Worm (Caenorhabditis elegans): ENCODE results near the gene fbxb-10.
"Not testable (repeated sequence)": the region's sequence is repeated elsewhere in the genome, so short reads cannot be mapped to it uniquely, and the experiment has no call there.

fbxb-10 gene

ce11 chrII:1816053-1816452 is 2.1 kb downstream of the fbxb-10 start:
- no peak for TF ChIP-seq ref-1 (GFP tag; conservative IDR thresholded peaks at IDR 0.05)
- no peak for TF ChIP-seq ztf-29 (GFP tag; IDR thresholded peaks at IDR 0.05)
- TF ChIP-seq klf-2 (GFP tag; conservative IDR thresholded peaks at IDR 0.05), result no peak
- no peak for TF ChIP-seq flt-1 (GFP tag; IDR thresholded peaks at IDR 0.05)
- TF ChIP-seq med-1 (GFP tag; optimal IDR thresholded peaks at IDR 0.05; ENCODE audit: insufficient read depth), result no peak
- TF ChIP-seq tab-1 (GFP tag; IDR thresholded peaks at IDR 0.05), result no peak
- no peak for TF ChIP-seq cog-1 (tag; optimal IDR thresholded peaks at IDR 0.05)
- no peak for TF ChIP-seq T22C8.4 (GFP tag; IDR thresholded peaks at IDR 0.05)
- no peak for TF ChIP-seq ztf-23 (GFP tag; IDR thresholded peaks at IDR 0.05)

DNA sequence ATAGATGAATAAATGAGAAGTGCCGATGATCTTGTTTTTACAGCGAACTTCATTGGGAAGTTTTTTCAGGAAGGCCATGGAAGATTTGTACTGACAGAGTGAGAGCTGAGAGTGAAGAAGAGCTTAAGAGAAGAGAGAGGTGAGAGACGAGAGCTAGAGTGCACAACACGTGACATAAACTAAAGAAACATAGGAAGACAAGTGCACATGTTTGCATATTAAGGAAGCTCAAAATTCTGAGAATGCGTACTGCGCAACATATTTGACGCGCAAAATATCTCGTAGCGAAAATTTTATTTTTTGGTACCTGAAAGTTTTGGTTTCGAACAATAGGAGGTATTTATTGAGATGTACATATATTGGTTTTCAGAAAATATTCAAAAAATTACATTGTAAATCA is 10.0 kb downstream of the fbxb-10 start, which contains the start of gene C08F1.8:
TSS of gene C08F1.8 (minus strand) at position 101 of the 400 bp plus-strand sequence.
- no peak for TF ChIP-seq med-1 (GFP tag; optimal IDR thresholded peaks at IDR 0.05; ENCODE audit: insufficient read depth)
- no peak for TF ChIP-seq ztf-29 (GFP tag; IDR thresholded peaks at IDR 0.05)
- TF ChIP-seq cog-1 (tag; optimal IDR thresholded peaks at IDR 0.05), result no peak
- no peak for TF ChIP-seq flt-1 (GFP tag; IDR thresholded peaks at IDR 0.05)

DNA sequence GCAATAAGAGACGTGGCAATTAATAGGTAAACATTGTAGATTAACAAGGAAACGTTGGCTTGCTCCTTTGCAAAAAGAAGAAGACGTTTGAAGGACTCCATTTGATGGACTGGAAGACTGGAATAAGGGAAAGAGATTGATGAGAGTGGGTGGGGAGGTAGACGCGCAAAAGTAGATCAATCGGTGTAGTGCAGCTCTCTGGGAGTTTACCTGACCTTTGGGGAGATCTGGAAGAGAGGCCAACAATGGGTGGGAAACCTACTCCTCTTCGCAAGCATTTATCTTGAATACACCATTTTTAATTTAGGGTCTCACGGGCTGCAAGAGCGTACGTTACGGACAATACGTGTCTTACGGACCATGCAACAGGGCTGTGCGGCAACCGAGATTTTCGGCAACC is 11.8 kb downstream of the fbxb-10 start, which contains the start of gene C08F1.12:
TSS of gene C08F1.12 (minus strand) at position 101 of the 400 bp plus-strand sequence.
- no peak for TF ChIP-seq flt-1 (GFP tag; IDR thresholded peaks at IDR 0.05)

DNA sequence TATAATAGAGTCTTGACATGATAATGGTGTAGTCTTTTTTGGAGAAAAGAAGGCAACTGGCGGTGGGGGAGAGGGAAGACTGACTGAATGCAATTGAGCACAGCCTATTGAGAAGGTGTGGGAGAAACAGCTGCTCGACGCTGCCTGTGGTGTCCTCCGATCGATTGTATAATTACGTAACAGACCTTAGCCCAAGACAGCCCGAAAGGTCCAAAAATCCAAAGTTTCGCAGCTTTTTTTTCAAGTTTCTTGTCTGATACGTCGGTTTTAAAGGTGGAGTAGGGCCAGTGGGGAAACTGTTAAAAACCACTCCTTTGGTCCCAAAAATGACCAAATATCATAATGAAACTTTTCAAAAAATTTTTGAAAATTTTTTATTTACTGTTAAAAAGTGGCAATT is 30.1 kb downstream of the fbxb-10 start, which contains the start of the genes C08F1.6 and fbxb-13:
TSS of gene C08F1.6 (minus strand) at position 101 of the 400 bp plus-strand sequence.
TSS of gene fbxb-13 (plus strand) at position 191 of the 400 bp plus-strand sequence.
- TF ChIP-seq cog-1 (tag; optimal IDR thresholded peaks at IDR 0.05) (no peak), med-1 (GFP tag; optimal IDR thresholded peaks at IDR 0.05; ENCODE audit: insufficient read depth) (no peak), ref-1 (GFP tag; conservative IDR thresholded peaks at IDR 0.05) (no peak), tab-1 (GFP tag; IDR thresholded peaks at IDR 0.05) (no peak), flt-1 (GFP tag; IDR thresholded peaks at IDR 0.05) (no peak), ztf-29 (GFP tag; IDR thresholded peaks at IDR 0.05) (no peak), klf-2 (GFP tag; conservative IDR thresholded peaks at IDR 0.05) (no peak), T22C8.4 (GFP tag; IDR thresholded peaks at IDR 0.05) (no peak), ztf-23 (GFP tag; IDR thresholded peaks at IDR 0.05) (no peak)

DNA sequence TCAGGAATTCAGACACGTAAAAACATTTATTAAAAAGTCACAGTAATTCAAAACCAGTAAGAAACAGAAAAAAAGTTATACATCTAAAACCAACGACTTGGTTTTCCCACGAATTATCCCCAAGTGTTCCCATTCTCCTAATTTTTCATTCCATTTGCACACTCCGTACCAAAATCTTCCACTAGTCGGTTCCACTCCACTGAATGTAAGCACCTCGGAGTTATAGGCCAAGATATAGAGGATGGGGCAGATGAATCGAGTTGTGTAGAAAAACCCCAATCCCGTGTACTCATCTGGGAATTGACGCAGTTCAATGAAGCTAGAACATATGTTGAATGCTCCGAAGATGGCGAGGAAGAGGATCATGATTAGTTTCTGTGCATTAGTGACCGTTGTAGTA is 31.0 kb downstream of the fbxb-10 start:
- TF ChIP-seq flt-1 (GFP tag; IDR thresholded peaks at IDR 0.05), result no peak

DNA sequence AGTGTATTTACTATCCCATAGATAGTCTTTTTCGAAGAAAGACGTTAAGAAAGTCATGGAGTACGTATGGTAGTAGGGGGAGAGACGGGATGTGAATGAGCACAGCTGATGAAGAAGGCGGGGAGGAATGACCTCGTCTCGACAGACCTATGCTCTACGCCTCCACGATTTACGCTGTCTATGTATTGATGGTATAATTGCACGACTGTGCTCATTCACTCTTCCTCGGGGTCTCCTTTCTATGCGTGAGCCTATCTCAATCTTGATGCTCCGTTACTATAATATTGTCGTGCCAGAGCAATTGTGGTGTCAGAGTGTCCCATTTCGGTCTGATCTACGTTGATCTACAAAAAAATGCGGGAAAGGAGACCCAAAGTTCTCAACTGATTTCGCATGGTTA is 32.0 kb downstream of the fbxb-10 start, which contains the start of gene C08F1.10:
TSS of gene C08F1.10 (minus strand) at position 101 of the 400 bp plus-strand sequence.
- TF ChIP-seq ref-1 (GFP tag; conservative IDR thresholded peaks at IDR 0.05) (no peak), cog-1 (tag; optimal IDR thresholded peaks at IDR 0.05) (no peak), tab-1 (GFP tag; IDR thresholded peaks at IDR 0.05) (no peak), klf-2 (GFP tag; conservative IDR thresholded peaks at IDR 0.05) (no peak), T22C8.4 (GFP tag; IDR thresholded peaks at IDR 0.05) (no peak), ztf-29 (GFP tag; IDR thresholded peaks at IDR 0.05) (no peak), ztf-23 (GFP tag; IDR thresholded peaks at IDR 0.05) (no peak), med-1 (GFP tag; optimal IDR thresholded peaks at IDR 0.05; ENCODE audit: insufficient read depth) (no peak), flt-1 (GFP tag; IDR thresholded peaks at IDR 0.05) (no peak)

- TF ChIP-seq tab-1 (GFP tag; IDR thresholded peaks at IDR 0.05) (no peak), cog-1 (tag; optimal IDR thresholded peaks at IDR 0.05) (no peak), flt-1 (GFP tag; IDR thresholded peaks at IDR 0.05) (no peak), T22C8.4 (GFP tag; IDR thresholded peaks at IDR 0.05) (no peak), klf-2 (GFP tag; conservative IDR thresholded peaks at IDR 0.05) (no peak), ref-1 (GFP tag; conservative IDR thresholded peaks at IDR 0.05) (no peak), med-1 (GFP tag; optimal IDR thresholded peaks at IDR 0.05; ENCODE audit: insufficient read depth) (no peak), ztf-29 (GFP tag; IDR thresholded peaks at IDR 0.05) (no peak), ztf-23 (GFP tag; IDR thresholded peaks at IDR 0.05) (no peak)
These were observed 33.4 kb downstream of the fbxb-10 start, which contains the start of gene C08F1.11 for ce11 chrII:1784799-1785198. Gene C08F1.11, minus strand, starts transcription at chrII:1784899.

ce11 chrII:1782474-1782873 is 35.7 kb downstream of the fbxb-10 start, which contains the start of gene math-4:
Gene math-4, minus strand, starts transcription at chrII:1782574.
- no peak for TF ChIP-seq T22C8.4 (GFP tag; IDR thresholded peaks at IDR 0.05)
- TF ChIP-seq klf-2 (GFP tag; conservative IDR thresholded peaks at IDR 0.05), result no peak
- TF ChIP-seq med-1 (GFP tag; optimal IDR thresholded peaks at IDR 0.05; ENCODE audit: insufficient read depth), result no peak
- TF ChIP-seq flt-1 (GFP tag; IDR thresholded peaks at IDR 0.05), result no peak
- no peak for TF ChIP-seq tab-1 (GFP tag; IDR thresholded peaks at IDR 0.05)
- TF ChIP-seq cog-1 (tag; optimal IDR thresholded peaks at IDR 0.05), result no peak
- no peak for TF ChIP-seq ref-1 (GFP tag; conservative IDR thresholded peaks at IDR 0.05)
- TF ChIP-seq ztf-29 (GFP tag; IDR thresholded peaks at IDR 0.05), result no peak
- no peak for TF ChIP-seq ztf-23 (GFP tag; IDR thresholded peaks at IDR 0.05)

- TF ChIP-seq ztf-23 (GFP tag; IDR thresholded peaks at IDR 0.05); ztf-29 (GFP tag; IDR thresholded peaks at IDR 0.05); klf-2 (GFP tag; conservative IDR thresholded peaks at IDR 0.05): not testable (repeated sequence)
These were observed 43.0 kb downstream of the fbxb-10 start, which contains the start of gene F36H5.14 for ce11 chrII:1775234-1775633. Gene F36H5.14, plus strand, starts transcription at chrII:1775534.

ce11 chrII:1771785-1772184 is 46.4 kb downstream of the fbxb-10 start, which contains the start of gene math-3:
Gene math-3, plus strand, starts transcription at chrII:1772085.
- TF ChIP-seq tab-1 (GFP tag; IDR thresholded peaks at IDR 0.05), result no peak
- no peak for TF ChIP-seq klf-2 (GFP tag; conservative IDR thresholded peaks at IDR 0.05)
- no peak for TF ChIP-seq flt-1 (GFP tag; IDR thresholded peaks at IDR 0.05)
- TF ChIP-seq ref-1 (GFP tag; conservative IDR thresholded peaks at IDR 0.05), result no peak
- no peak for TF ChIP-seq ztf-23 (GFP tag; IDR thresholded peaks at IDR 0.05)
- TF ChIP-seq med-1 (GFP tag; optimal IDR thresholded peaks at IDR 0.05; ENCODE audit: insufficient read depth), result no peak
- no peak for TF ChIP-seq T22C8.4 (GFP tag; IDR thresholded peaks at IDR 0.05)
- no peak for TF ChIP-seq cog-1 (tag; optimal IDR thresholded peaks at IDR 0.05)
- no peak for TF ChIP-seq ztf-29 (GFP tag; IDR thresholded peaks at IDR 0.05)
